Fruit fly (Drosophila melanogaster) whole organism, wandering third instar larva: ENCODE data around the gene CG17118.

Experiments
- Abd-B ChIP-seq: fragments of >200 bp; optimal IDR thresholded peaks from 2 replicates; lab custom pipeline; 2017; ENCODE audit warnings: missing biosample characterization, missing genetic modification characterization
- CG32264 ChIP-seq: fragments of 200-800 bp; sonication (Bioruptor generic); optimal IDR thresholded peaks from 2 replicates; lab custom pipeline; 2016; ENCODE audit warnings: missing biosample characterization, missing genetic modification characterization
- CrebA ChIP-seq: fragments of 200-800 bp; sonication (Bioruptor generic); optimal IDR thresholded peaks from 2 replicates; lab custom pipeline; 2016; ENCODE audit warnings: missing biosample characterization, mild to moderate bottlenecking, missing genetic modification characterization, borderline replicate concordance
- Dfd ChIP-seq: fragments of >200 bp; optimal IDR thresholded peaks from 2 replicates; lab custom pipeline; 2017; ENCODE audit warnings: missing biosample characterization, missing genetic modification characterization
- Dif ChIP-seq: fragments of 200-275, 200-300 bp; sonication (Bioruptor generic); optimal IDR thresholded peaks from 2 replicates; lab custom pipeline; 2018; ENCODE audit warnings: missing biosample characterization, missing genetic modification characterization; ENCODE audit not compliant: partially characterized antibody
- GATAd ChIP-seq: sonication (Bioruptor generic); optimal IDR thresholded peaks from 2 replicates; lab custom pipeline; 2016; ENCODE audit warnings: missing biosample characterization, missing genetic modification characterization
- HLH106 ChIP-seq: fragments of 200-800 bp; optimal IDR thresholded peaks from 3 replicates; lab custom pipeline; 2019; ENCODE audit warnings: missing biosample characterization, mild to moderate bottlenecking, missing genetic modification characterization, moderate library complexity
- Hnf4 ChIP-seq: fragments of 200-800 bp; sonication (Bioruptor generic); optimal IDR thresholded peaks from 2 replicates; lab custom pipeline; 2016; ENCODE audit warnings: missing biosample characterization, mild to moderate bottlenecking, missing genetic modification characterization
- Hr78 ChIP-seq: fragments of >200 bp; optimal IDR thresholded peaks from 2 replicates; lab custom pipeline; 2017; ENCODE audit warnings: missing biosample characterization, missing genetic modification characterization
- Hr83 ChIP-seq: fragments of 200-300 bp; sonication (Bioruptor generic); optimal IDR thresholded peaks from 2 replicates; lab custom pipeline; 2016; ENCODE audit warnings: missing biosample characterization, mild to moderate bottlenecking, missing genetic modification characterization, moderate library complexity; ENCODE audit not compliant: poor library complexity, severe bottlenecking
- Mio ChIP-seq: sonication (Bioruptor generic); optimal IDR thresholded peaks from 2 replicates; lab custom pipeline; 2016; ENCODE audit warnings: missing biosample characterization, missing genetic modification characterization
- Myc ChIP-seq: fragments of >200 bp; optimal IDR thresholded peaks from 2 replicates; lab custom pipeline; 2017
- N ChIP-seq: fragments of >200 bp; optimal IDR thresholded peaks from 2 replicates; lab custom pipeline; 2018; ENCODE audit warnings: missing biosample characterization, missing external identifiers, missing genetic modification characterization
- OdsH ChIP-seq: fragments of 200-800 bp; sonication (Bioruptor generic); optimal IDR thresholded peaks from 2 replicates; lab custom pipeline; 2016; ENCODE audit warnings: missing biosample characterization, mild to moderate bottlenecking, missing genetic modification characterization
- Rel ChIP-seq, 2 experiments: fragments of 200-800 bp; sonication (Bioruptor generic) in 1 of 2; optimal IDR thresholded peaks; 2 replicates in 1 of 2; 3 replicates in 1 of 2; lab custom pipeline; 2016 to 2019; ENCODE audit warnings: mild to moderate bottlenecking in 2 of 2, missing biosample characterization in 2 of 2, missing genetic modification characterization in 2 of 2, moderate library complexity in 1 of 2
- Sp1 ChIP-seq: fragments of 200-800 bp; sonication (Bioruptor generic); optimal IDR thresholded peaks from 3 replicates; lab custom pipeline; 2019; ENCODE audit warnings: missing biosample characterization, mild to moderate bottlenecking, missing genetic modification characterization, moderate library complexity
- Vsx2 ChIP-seq: fragments of 200-300, 225-300 bp; sonication (Bioruptor generic); optimal IDR thresholded peaks from 2 replicates; lab custom pipeline; 2018; ENCODE audit warnings: missing biosample characterization, missing genetic modification characterization; ENCODE audit not compliant: partially characterized antibody
- brk ChIP-seq: fragments of 200-800 bp; sonication (Bioruptor generic); optimal IDR thresholded peaks from 2 replicates; lab custom pipeline; 2016; ENCODE audit warnings: missing biosample characterization, mild to moderate bottlenecking, missing genetic modification characterization
- dl ChIP-seq, 2 experiments: fragments of 175-275, 200-275 bp in 1 of 2; fragments of 200-275 bp in 1 of 2; sonication (Bioruptor generic); optimal IDR thresholded peaks; lab custom pipeline; 2018; ENCODE audit warnings: mild to moderate bottlenecking in 2 of 2, missing biosample characterization in 2 of 2, missing genetic modification characterization in 2 of 2, moderate library complexity in 2 of 2; ENCODE audit not compliant: partially characterized antibody in 2 of 2, insufficient read depth in 1 of 2
- dmrt93B ChIP-seq: fragments of 200-800 bp; sonication (Bioruptor generic); optimal IDR thresholded peaks from 2 replicates; lab custom pipeline; 2018; ENCODE audit warnings: missing biosample characterization, mild to moderate bottlenecking, missing genetic modification characterization
- dsf ChIP-seq: sonication (Bioruptor generic); optimal IDR thresholded peaks from 2 replicates; lab custom pipeline; 2016; ENCODE audit warnings: missing biosample characterization, missing genetic modification characterization, borderline replicate concordance
- ey ChIP-seq: fragments of 200-800 bp; sonication (Bioruptor generic); optimal IDR thresholded peaks from 2 replicates; lab custom pipeline; 2016; ENCODE audit warnings: missing biosample characterization, missing genetic modification characterization
- foxo ChIP-seq, 2 experiments: fragments of 200-800 bp; sonication (Bioruptor generic); optimal IDR thresholded peaks; 2 replicates in 1 of 2; 3 replicates in 1 of 2; lab custom pipeline; 2016 to 2017; ENCODE audit warnings: missing biosample characterization in 2 of 2, missing genetic modification characterization in 2 of 2
- fru ChIP-seq: fragments of 200-800 bp; sonication (Bioruptor generic); optimal IDR thresholded peaks from 3 replicates; lab custom pipeline; 2016; ENCODE audit warnings: missing biosample characterization, mild to moderate bottlenecking, missing genetic modification characterization
- h ChIP-seq: fragments of 200-800 bp; sonication (Bioruptor generic); optimal IDR thresholded peaks from 3 replicates; lab custom pipeline; 2016; ENCODE audit warnings: missing biosample characterization, mild to moderate bottlenecking, missing genetic modification characterization
- pan ChIP-seq: fragments of >200 bp; optimal IDR thresholded peaks from 2 replicates; lab custom pipeline; 2017
- psq ChIP-seq: fragments of 200-800 bp; sonication (Bioruptor generic); optimal IDR thresholded peaks from 3 replicates; lab custom pipeline; 2017; ENCODE audit warnings: missing biosample characterization, mild to moderate bottlenecking, missing genetic modification characterization, moderate library complexity
- rgr ChIP-seq: fragments of 200-800 bp; sonication (Bioruptor generic); optimal IDR thresholded peaks from 3 replicates; lab custom pipeline; 2016; ENCODE audit warnings: missing biosample characterization, mild to moderate bottlenecking, missing genetic modification characterization
- sage ChIP-seq: fragments of 200-800 bp; sonication (Bioruptor generic); optimal IDR thresholded peaks from 2 replicates; lab custom pipeline; 2016; ENCODE audit warnings: missing biosample characterization, mild to moderate bottlenecking, missing genetic modification characterization
- sv ChIP-seq: fragments of 200-800 bp; sonication (Bioruptor generic); optimal IDR thresholded peaks from 3 replicates; lab custom pipeline; 2016; ENCODE audit warnings: missing biosample characterization, missing genetic modification characterization
- usp ChIP-seq: fragments of >200 bp; optimal IDR thresholded peaks from 2 replicates; lab custom pipeline; 2017; ENCODE audit warnings: missing biosample characterization, missing genetic modification characterization

The CG17118 gene

DNA sequence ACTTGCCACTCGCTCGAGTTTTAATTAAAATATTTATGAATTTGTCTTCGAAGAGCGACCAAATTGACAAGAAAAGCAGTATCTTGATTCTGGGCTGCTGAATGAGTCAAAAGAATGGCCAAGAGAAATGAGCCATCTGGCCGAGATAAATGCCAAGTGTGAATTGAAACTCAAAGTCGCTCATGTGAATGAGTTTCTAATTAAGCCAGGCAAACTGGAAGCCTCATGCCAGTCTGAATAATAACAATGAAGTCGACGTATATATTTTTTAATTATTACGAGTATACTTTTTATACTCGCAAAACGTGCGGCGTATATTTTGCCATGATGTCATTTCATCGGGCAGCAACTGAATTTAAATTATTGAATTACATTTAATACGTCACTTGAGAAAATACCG lies 20.7 kb upstream of the CG17118 start, which contains the start of gene Lip2:
Gene Lip2, minus strand, starts transcription at position 101 of the 400 bp plus-strand sequence.
- TF ChIP-seq usp (GFP tag; lab: Kevin White, UChicago) (no peak), Mio (no peak), ey (GFP tag; lab: Kevin White, UChicago) (no peak), dl (GFP tag; optimal IDR thresholded peaks at IDR 0.05; lab: Kevin White, UChicago; ENCODE audit: insufficient read depth in 1 of 2, partially characterized antibody in 2 of 2) (no peak), brk (no peak), pan (lab: Kevin White, UChicago) (no peak), Rel (GFP tag; optimal IDR thresholded peaks at IDR 0.05; lab: Kevin White, UChicago) (no peak), Rel (tag; optimal IDR thresholded peaks at IDR 0.05; lab: Kevin White, UChicago) (no peak), dsf (no peak), sv (GFP tag; lab: Kevin White, UChicago) (no peak), CrebA (no peak), psq (GFP tag; lab: Kevin White, UChicago) (no peak), Hr83 (GFP tag; lab: Kevin White, UChicago) (no peak), dmrt93B (GFP tag; lab: Kevin White, UChicago) (no peak), rgr (no peak), Vsx2 (GFP tag; lab: Kevin White, UChicago) (no peak), Dfd (GFP tag; lab: Kevin White, UChicago) (no peak), CG32264 (GFP tag; lab: Kevin White, UChicago) (no peak), Hnf4 (GFP tag; lab: Kevin White, UChicago) (no peak)

DNA sequence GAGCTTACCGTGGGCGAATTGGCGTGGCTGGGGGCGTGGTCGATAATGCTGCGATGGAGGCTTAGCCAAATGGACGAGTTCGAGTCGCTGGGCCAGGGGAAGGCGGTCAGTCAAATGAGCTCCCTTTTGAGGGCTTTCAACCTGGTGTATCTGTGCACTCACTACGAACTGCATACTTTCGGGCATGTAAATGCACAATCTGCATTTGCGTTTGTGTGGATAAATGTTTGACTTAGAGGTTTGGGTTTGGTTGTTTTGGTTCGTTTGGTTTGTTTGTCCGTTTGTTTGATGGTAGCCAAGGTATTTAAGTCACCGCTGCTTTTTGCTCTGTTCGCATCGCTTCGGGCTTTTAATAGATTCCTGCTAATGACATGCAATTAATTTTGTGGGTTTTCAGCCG lies 18.8 kb upstream of the CG17118 start:
- TF ChIP-seq dsf (no peak), Sp1 (GFP tag; lab: Kevin White, UChicago) (no peak), CrebA (no peak), Hr78 (GFP tag; lab: Kevin White, UChicago) (no peak), foxo (GFP tag; optimal IDR thresholded peaks at IDR 0.05; lab: Kevin White, UChicago) (no peak), brk (no peak), dmrt93B (GFP tag; lab: Kevin White, UChicago) (no peak), OdsH (no peak), Mio (no peak), Dif (GFP tag; lab: Kevin White, UChicago) (no peak), Dfd (GFP tag; lab: Kevin White, UChicago) (no peak), N (GFP tag; lab: Kevin White, UChicago) (no peak), HLH106 (no peak), h (no peak), CG32264 (GFP tag; lab: Kevin White, UChicago) (no peak), GATAd (GFP tag; lab: Kevin White, UChicago) (no peak), psq (GFP tag; lab: Kevin White, UChicago) (no peak)
- TF ChIP-seq, all 38 proteins: peak for 0

DNA sequence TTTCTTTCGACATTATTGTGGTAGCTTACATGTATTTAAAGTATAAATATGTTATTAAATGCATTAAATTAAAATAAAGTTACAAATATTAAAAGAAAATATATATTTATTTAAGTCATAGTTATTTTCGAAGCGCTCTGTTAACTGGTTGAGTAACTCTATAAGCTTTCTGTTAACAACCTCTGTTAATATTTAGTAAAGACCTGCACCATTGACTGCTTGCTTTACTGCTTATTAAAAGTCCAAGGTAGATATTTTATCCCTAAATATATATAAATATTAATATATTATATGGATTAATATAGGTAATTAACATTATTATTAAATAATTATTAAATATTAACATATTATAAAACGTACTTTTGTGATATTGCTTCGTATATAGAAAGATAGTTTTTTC lies 8.5 kb upstream of the CG17118 start:
- TF ChIP-seq fru (GFP tag; lab: Kevin White, UChicago) (no peak), sage (GFP tag; lab: Kevin White, UChicago) (no peak), brk (no peak), Mio (no peak), foxo (GFP tag; optimal IDR thresholded peaks at IDR 0.05; lab: Kevin White, UChicago) (no peak), Rel (GFP tag; optimal IDR thresholded peaks at IDR 0.05; lab: Kevin White, UChicago) (no peak), Rel (tag; optimal IDR thresholded peaks at IDR 0.05; lab: Kevin White, UChicago) (no peak), rgr (no peak), OdsH (no peak), CrebA (no peak), Vsx2 (GFP tag; lab: Kevin White, UChicago) (no peak), Hnf4 (GFP tag; lab: Kevin White, UChicago) (no peak), Myc (lab: Kevin White, UChicago) (no peak), Hr78 (GFP tag; lab: Kevin White, UChicago) (no peak), usp (GFP tag; lab: Kevin White, UChicago) (no peak), Dfd (GFP tag; lab: Kevin White, UChicago) (no peak)

DNA sequence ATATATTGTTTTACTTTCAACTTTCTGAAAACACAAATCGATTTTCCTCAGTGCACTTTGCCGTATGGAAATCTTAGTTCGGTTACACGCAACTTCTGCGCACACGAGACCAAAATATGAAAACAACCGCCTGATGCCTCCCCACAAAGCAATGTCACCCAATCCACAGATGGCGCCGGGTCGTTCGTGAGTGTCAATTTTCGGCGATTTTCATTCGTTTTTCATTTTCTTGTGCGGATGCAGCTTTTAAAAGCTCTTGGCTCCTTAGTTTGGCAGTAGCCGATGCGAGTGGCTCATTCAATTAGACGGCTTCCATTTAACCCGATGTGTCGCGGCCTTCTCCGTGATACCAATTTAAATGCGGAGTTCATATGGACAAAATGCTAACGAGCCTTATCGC lies 6.2 kb upstream of the CG17118 start, which contains the start of gene CG6431:
Gene CG6431, plus strand, starts transcription at position 301 of the 400 bp plus-strand sequence.
- TF ChIP-seq GATAd (GFP tag; lab: Kevin White, UChicago), result no peak
- no peak for TF ChIP-seq dmrt93B (GFP tag; lab: Kevin White, UChicago)
- no peak for TF ChIP-seq sage (GFP tag; lab: Kevin White, UChicago)
- TF ChIP-seq Rel (GFP tag; optimal IDR thresholded peaks at IDR 0.05; lab: Kevin White, UChicago), result no peak
- TF ChIP-seq Rel (tag; optimal IDR thresholded peaks at IDR 0.05; lab: Kevin White, UChicago), result no peak
- no peak for TF ChIP-seq Abd-B (GFP tag; lab: Kevin White, UChicago)
- TF ChIP-seq ey (GFP tag; lab: Kevin White, UChicago), result no peak
